Fruit fly (Drosophila melanogaster): Measurements from ENCODE around the gene wake.
A peak's percentile ranks its signal among the peaks of the same experiment; 100 is the strongest.

Gene wake

DNA sequence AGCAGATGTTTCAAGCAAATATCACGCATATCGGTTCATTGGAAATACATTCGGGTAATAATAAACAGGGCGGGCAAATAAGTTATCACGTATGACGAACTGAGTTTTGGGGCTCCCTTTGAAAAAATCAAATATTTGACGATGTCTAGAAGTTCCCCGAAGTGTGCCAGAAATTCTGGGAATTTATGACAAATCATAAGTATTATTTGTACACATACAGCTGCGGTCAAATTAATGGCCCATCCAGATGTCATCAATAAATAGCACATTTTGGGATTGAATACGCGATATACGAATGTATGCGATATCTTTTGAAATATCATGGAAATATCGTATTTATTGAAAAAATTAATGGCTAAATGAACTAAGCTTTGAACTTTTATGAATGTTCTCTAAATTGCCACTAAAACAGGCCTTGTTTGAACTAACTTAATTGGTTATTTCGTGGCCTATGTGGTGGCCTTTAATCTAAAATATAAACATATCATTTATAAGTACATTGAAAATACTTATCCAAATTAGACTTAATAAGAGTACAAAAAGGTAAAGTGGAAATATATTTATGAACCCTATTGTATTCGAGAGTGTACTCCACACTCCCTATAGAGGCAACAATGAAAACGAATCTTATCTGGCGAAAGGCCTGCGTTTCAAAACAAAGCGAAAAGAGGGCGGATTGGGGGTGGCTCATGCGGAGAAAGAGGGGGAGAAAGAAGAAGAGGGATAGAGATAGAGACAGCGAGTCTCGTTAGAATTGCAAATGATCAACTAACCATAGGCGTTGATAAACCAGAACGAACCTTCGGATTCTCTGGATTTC is 13.9 kb upstream of the wake start (continued):
- TF ChIP-seq CG4820 (GFP tag; optimal IDR thresholded peaks at IDR 0.05) (peak; percentile 11), CG32767 (GFP tag; IDR thresholded peaks at IDR 0.05) (peak; percentile 37; the same call in 1 of the 2 replicates), CG6175 (GFP tag; IDR thresholded peaks at IDR 0.05) (no peak), CG6765 (GFP tag; optimal IDR thresholded peaks at IDR 0.05) (no peak), gt (GFP tag; IDR thresholded peaks at IDR 0.05) (no peak), Hand (GFP tag; optimal IDR thresholded peaks at IDR 0.05) (no peak), grn (GFP tag; optimal IDR thresholded peaks at IDR 0.05) (no peak), CG15696 (tag; optimal IDR thresholded peaks at IDR 0.05) (no peak), HLH3B (GFP tag; IDR thresholded peaks at IDR 0.05) (no peak), Dek (tag; optimal IDR thresholded peaks at IDR 0.05) (no peak), CG3726 (GFP tag; IDR thresholded peaks at IDR 0.05) (no peak), PHDP (tag; optimal IDR thresholded peaks at IDR 0.05) (peak; percentile 46), slou (GFP tag; optimal IDR thresholded peaks at IDR 0.05) (no peak), sqz (GFP tag; optimal IDR thresholded peaks at IDR 0.05) (no peak), CG1024 (GFP tag; IDR thresholded peaks at IDR 0.05) (no peak), CG17186 (GFP tag; optimal IDR thresholded peaks at IDR 0.05) (no peak), mld (GFP tag; IDR thresholded peaks at IDR 0.05; ENCODE audit: partially characterized antibody) (no peak), Atf-2 (GFP tag; optimal IDR thresholded peaks at IDR 0.05) (no peak), fd64A (GFP tag; optimal IDR thresholded peaks at IDR 0.05) (no peak), dmrt99B (tag; optimal IDR thresholded peaks at IDR 0.05) (peak; percentile 69), CG7987 (GFP tag; optimal IDR thresholded peaks at IDR 0.05) (no peak), sc (optimal IDR thresholded peaks at IDR 0.05) (no peak), sc (GFP tag; optimal IDR thresholded peaks at IDR 0.05) (peak; percentile 54), CG4328 (GFP tag; optimal IDR thresholded peaks at IDR 0.05) (no peak), CG6854 (GFP tag; optimal IDR thresholded peaks at IDR 0.05) (no peak), ro (GFP tag; IDR thresholded peaks at IDR 0.05) (no peak), Deaf1 (tag; optimal IDR thresholded peaks at IDR 0.05) (no peak), bcd (GFP tag; optimal IDR thresholded peaks at IDR 0.05) (peak; percentile 54), Gug (GFP tag; IDR thresholded peaks at IDR 0.05) (no peak), YL-1 (GFP tag; optimal IDR thresholded peaks at IDR 0.05) (no peak), CG3163 (GFP tag; optimal IDR thresholded peaks at IDR 0.05) (no peak), CG10431 (GFP tag; optimal IDR thresholded peaks at IDR 0.05) (no peak), Hr39 (optimal IDR thresholded peaks at IDR 0.05) (no peak), CG12942 (GFP tag; optimal IDR thresholded peaks at IDR 0.05) (no peak), CG4360 (GFP tag; IDR thresholded peaks at IDR 0.05) (no peak), Nf-YC (tag; optimal IDR thresholded peaks at IDR 0.05) (no peak), psq (GFP tag; optimal IDR thresholded peaks at IDR 0.05) (no peak), amos (GFP tag; IDR thresholded peaks at IDR 0.05; ENCODE audit: partially characterized antibody) (no peak), Hey (tag; optimal IDR thresholded peaks at IDR 0.05) (no peak), CG31365 (tag; optimal IDR thresholded peaks at IDR 0.05) (no peak), CoRest (tag; optimal IDR thresholded peaks at IDR 0.05) (peak; percentile 32), CG7963 (GFP tag; IDR thresholded peaks at IDR 0.05; ENCODE audit: partially characterized antibody) (no peak), Aef1 (GFP tag; IDR thresholded peaks at IDR 0.05) (0 out of 3 replicates have a peak, but pooled peaks have one; percentile 20), CG7556 (GFP tag; optimal IDR thresholded peaks at IDR 0.05) (peak; percentile 65), CG3847 (GFP tag; IDR thresholded peaks at IDR 0.05) (0 out of 2 replicates have a peak, but pooled peaks have one; percentile 14), dmrt11E (tag; optimal IDR thresholded peaks at IDR 0.05) (peak; percentile 53), CG11093 (GFP tag; IDR thresholded peaks at IDR 0.05) (0 out of 3 replicates have a peak, but pooled peaks have one; percentile 12), crc (GFP tag; optimal IDR thresholded peaks at IDR 0.05) (no peak), hth (optimal IDR thresholded peaks at IDR 0.05) (no peak), Max (GFP tag; optimal IDR thresholded peaks at IDR 0.05) (peak; percentile 13), Gsc (GFP tag; IDR thresholded peaks at IDR 0.05) (no peak)
